Fruit fly (Drosophila melanogaster): Measurements from ENCODE around the gene Elys.

DNA sequence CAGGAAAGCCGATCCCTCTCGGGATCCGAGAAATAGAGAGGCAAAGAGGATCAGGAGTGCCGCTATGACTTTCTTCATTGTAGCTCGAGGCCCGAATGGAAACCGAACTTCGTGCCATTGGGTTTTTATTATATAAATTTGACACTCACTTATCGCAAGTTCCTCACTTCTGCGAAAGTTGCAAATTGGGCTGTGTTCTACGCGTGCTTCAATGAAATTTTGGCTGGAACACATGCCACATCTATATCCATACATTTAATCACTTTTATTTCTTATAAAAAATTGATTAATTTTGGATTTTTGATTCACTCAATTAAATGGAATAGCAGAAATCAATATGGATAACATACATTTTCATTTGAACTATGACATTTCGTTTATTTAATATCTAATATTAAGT, 36.7 kb downstream of the Elys start, which contains the start of gene CG14227:
- TF ChIP-seq zf30C (GFP tag; optimal IDR thresholded peaks at IDR 0.05), result no peak
- TF ChIP-seq Meics (GFP tag; optimal IDR thresholded peaks at IDR 0.05), result no peak
- no peak for TF ChIP-seq CG6654 (GFP tag; optimal IDR thresholded peaks at IDR 0.05)
- no peak for TF ChIP-seq da (GFP tag; optimal IDR thresholded peaks at IDR 0.05)

All from whole organism, embryonic.